Worm (Caenorhabditis elegans): Measurements from ENCODE around the gene ZK945.8.

ce11 chrII:10075794-10076193 lies 32.7 kb upstream of the ZK945.8 start:
- TF ChIP-seq ets-5 (GFP tag; IDR thresholded peaks at IDR 0.05) (no peak), ces-1 (GFP tag; optimal IDR thresholded peaks at IDR 0.05) (no peak), ama-1 (optimal IDR thresholded peaks at IDR 0.05) (no peak), ceh-82 (tag; optimal IDR thresholded peaks at IDR 0.05) (no peak), zag-1 (tag; optimal IDR thresholded peaks at IDR 0.05) (no peak), skn-1 (tag; optimal IDR thresholded peaks at IDR 0.05) (no peak), unc-130 (tag; optimal IDR thresholded peaks at IDR 0.05) (no peak), unc-86 (tag; optimal IDR thresholded peaks at IDR 0.05) (no peak)

Measured in whole organism, L1 larva.